Worm (Caenorhabditis elegans): Measurements from ENCODE around the gene Y53G8AR.8.
A peak's percentile ranks its signal among the peaks of the same experiment; 100 is the strongest.
"Not testable (repeated sequence)": the region's sequence is repeated elsewhere in the genome, so short reads cannot be mapped to it uniquely, and the experiment has no call there.

Y53G8AR.8 gene

DNA sequence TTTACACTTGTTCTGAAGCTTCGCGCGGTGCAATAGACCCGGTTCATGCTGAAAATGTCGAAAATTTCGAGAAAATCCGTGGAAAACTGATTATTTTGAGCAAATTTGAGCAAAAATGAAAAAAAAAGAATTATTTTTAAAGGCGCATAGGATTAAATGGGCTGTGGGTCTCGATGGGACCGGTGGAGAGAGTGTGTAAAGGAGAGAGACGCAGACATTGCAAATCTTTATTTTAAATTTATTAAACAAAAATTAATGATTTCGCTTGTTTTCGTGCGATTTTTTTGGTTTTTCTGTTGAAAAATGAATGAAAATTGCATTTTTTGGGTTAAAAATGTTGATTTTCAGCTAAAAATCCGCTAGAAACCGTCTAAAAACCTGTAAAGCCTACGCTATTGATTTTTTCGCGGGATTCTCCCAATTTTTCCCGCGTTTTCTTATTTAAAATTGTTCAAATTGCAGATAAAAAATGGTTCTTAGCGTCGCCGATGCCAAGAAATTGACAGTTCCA is at the start of gene Y53G8AR.8, which contains the start of gene Y53G8AR.6:
Gene Y53G8AR.8 (minus strand): TSS at position 48 of the 511 bp plus-strand sequence.
Gene Y53G8AR.6 (plus strand): TSS at position 461 of the 511 bp plus-strand sequence.
- TF ChIP-seq zip-5 (tag; optimal IDR thresholded peaks at IDR 0.05) (no peak), unc-42 (tag; optimal IDR thresholded peaks at IDR 0.05) (peak; percentile 74), pax-1 (tag; optimal IDR thresholded peaks at IDR 0.05) (peak; percentile 4), C08G9.2 (tag; optimal IDR thresholded peaks at IDR 0.05) (no peak)

DNA sequence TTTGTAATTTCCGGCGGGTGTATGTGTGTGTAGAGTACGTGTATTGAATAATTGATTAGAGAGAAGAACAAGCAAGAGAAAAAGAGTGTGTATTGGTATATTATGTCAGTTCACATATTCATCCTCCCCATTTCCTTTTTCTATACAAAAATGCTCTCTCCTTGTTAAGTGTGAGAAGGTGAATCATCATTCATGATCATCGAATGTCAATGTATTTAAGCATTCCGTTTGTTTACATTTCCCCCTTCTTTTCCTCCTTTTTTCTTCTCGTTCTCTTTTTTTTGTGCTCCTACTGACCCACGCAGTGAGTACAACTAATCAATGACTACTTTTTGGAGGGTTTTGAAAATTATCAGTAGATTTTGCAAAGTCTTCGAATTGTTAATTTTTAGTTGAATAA is 49.3 kb upstream of the Y53G8AR.8 start:
- TF ChIP-seq elt-4 (tag; optimal IDR thresholded peaks at IDR 0.05), result no peak
- TF ChIP-seq ceh-9 (tag; optimal IDR thresholded peaks at IDR 0.05), result no peak
- TF ChIP-seq ceh-19 (GFP tag; optimal IDR thresholded peaks at IDR 0.05), result no peak
- no peak for TF ChIP-seq ztf-16 (tag; optimal IDR thresholded peaks at IDR 0.05)

DNA sequence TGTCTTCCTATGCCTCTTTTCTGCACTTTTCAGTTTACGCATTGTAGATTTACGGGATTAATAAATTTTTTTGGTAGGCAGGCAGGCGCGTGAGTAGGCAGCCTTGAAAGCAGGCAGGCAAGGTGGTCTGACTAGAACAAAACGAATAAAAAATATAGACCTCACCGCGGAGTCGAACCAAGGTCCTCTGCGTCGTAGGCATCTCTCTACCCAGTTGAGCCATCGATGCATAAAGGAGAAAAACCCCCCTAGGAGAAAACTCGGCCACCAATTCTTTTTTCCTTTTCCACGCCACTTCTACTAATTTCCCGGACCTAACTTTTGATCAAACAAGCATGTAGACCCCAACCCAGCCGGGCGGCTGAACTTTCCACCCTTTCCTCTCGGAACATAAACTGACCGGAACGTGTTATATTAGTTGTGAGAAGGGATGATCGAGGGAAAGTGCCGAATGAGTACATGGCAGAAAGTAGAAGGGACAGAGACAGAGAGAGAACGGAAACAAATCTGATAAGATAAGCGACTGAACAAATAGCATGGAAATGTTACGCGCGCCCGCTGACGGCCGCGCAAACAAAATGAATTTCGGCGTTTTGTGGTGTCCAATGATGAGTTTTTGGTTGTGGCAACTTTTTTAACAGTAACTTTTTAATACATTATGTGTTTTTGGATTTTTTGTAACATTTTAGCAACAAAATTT is 45.3 kb upstream of the Y53G8AR.8 start:
- TF ChIP-seq pax-1 (tag; optimal IDR thresholded peaks at IDR 0.05), result peak; percentile 42
- TF ChIP-seq elt-2 (tag; optimal IDR thresholded peaks at IDR 0.05), result peak; percentile 61
- no peak for TF ChIP-seq rnt-1 (tag; optimal IDR thresholded peaks at IDR 0.05)

DNA sequence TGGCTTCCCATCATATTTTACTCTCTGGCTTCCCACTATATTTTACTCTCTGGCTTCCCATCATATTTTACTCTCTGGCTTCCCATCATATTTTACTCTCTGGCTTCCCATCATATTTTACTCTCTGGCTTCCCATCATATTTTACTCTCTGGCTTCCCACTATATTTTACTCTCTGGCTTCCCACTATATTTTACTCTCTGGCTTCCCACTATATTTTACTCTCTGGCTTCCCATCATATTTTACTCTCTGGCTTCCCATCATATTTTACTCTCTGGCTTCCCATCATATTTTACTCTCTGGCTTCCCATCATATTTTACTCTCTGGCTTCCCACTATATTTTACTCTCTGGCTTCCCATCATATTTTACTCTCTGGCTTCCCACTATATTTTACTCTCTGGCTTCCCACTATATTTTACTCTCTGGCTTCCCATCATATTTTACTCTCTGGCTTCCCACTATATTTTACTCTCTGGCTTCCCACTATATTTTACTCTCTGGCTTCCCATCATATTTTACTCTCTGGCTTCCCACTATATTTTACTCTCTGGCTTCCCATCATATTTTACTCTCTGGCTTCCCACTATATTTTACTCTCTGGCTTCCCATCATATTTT is 40.9 kb upstream of the Y53G8AR.8 start:
- peak; percentile 98 for TF ChIP-seq ceh-45 (GFP tag; IDR thresholded peaks at IDR 0.05)
- peak; percentile 98 for TF ChIP-seq unc-3 (GFP tag; conservative IDR thresholded peaks at IDR 0.05)
- TF ChIP-seq unc-3 (tag; optimal IDR thresholded peaks at IDR 0.05), result not testable (repeated sequence)
- TF ChIP-seq sox-2 (GFP tag; IDR thresholded peaks at IDR 0.05), result peak; percentile 67

DNA sequence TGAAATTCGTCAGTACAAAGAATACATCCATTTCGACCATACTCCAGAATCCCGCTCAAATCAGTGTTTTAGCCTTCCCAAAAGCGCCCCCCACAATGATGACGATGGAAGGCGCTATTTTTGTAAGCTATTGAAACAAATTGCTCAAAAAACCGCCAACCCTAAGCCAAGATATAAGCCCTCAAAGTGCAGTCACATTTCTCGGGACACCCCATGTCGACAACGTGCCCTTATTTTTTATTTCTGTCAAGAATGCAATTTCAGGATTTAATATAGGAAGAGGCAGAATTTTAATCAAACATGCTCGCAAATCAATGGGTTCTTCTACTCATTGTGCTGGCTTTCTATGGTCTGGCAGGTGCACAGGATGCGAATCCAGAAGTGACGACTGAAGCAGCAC is 38.6 kb upstream of the Y53G8AR.8 start, which contains the start of gene Y53G8AR.1:
Gene Y53G8AR.1 (plus strand): TSS at position 301 of the 400 bp plus-strand sequence.
- TF ChIP-seq ceh-34 (tag; optimal IDR thresholded peaks at IDR 0.05); dve-1 (tag; optimal IDR thresholded peaks at IDR 0.05); ceh-6 (GFP tag; optimal IDR thresholded peaks at IDR 0.05): not testable (repeated sequence)

DNA sequence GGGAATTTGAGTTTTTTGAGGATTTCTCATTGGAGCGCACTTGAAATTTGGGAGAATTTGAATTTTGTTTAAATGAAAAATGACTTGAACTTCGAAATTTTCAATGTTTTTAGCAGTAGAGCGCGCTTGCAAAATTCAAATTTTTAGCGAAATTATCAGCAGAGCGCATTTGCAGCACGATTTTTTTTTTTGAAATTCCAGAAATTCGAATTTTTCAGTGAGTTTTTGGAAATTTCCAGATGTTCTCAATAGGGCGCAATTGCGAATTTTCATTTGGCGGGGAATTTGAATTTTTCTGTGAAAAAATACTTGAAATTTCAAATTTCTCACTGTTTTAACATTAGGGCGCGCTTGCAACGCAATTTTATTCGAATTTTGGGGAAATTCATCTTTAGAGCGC is 37.6 kb upstream of the Y53G8AR.8 start:
- no peak for TF ChIP-seq C08G9.2 (tag; optimal IDR thresholded peaks at IDR 0.05)
- TF ChIP-seq pax-1 (tag; optimal IDR thresholded peaks at IDR 0.05), result no peak
- TF ChIP-seq elt-2 (tag; optimal IDR thresholded peaks at IDR 0.05), result no peak
- TF ChIP-seq nfya-1 (tag; optimal IDR thresholded peaks at IDR 0.05), result no peak
- TF ChIP-seq unc-86 (tag; optimal IDR thresholded peaks at IDR 0.05), result no peak
- no peak for TF ChIP-seq ceh-6 (GFP tag; optimal IDR thresholded peaks at IDR 0.05)
- no peak for TF ChIP-seq sdc-2 (tag; optimal IDR thresholded peaks at IDR 0.05)
- TF ChIP-seq pag-3 (tag; optimal IDR thresholded peaks at IDR 0.05; ENCODE audit: borderline replicate concordance), result no peak
- no peak for TF ChIP-seq fax-1 (tag; optimal IDR thresholded peaks at IDR 0.05)
- no peak for TF ChIP-seq ttx-3 (tag; optimal IDR thresholded peaks at IDR 0.05)
- TF ChIP-seq hlh-13 (GFP tag; optimal IDR thresholded peaks at IDR 0.05), result no peak
- no peak for TF ChIP-seq hlh-8 (tag; optimal IDR thresholded peaks at IDR 0.05)

DNA sequence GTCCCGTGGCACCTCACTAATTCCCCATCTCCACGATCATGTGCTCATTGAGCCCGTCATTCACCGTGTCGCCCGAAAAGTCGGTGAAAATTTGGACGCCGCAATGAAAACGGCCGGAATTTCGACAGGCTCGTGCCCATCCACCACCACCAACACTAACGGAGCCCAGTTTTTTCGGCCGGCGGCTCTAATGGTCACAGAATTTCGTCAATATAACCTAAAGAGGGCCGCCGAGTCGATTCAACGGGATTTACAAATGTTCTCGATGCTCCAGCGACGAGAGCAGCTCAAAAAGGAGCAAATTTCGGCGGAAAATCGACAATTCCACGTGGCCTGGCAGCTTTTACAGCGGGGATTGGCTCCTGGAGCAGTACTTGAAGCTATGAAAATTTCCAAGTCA is 35.3 kb upstream of the Y53G8AR.8 start:
- no peak for TF ChIP-seq pag-3 (tag; optimal IDR thresholded peaks at IDR 0.05; ENCODE audit: borderline replicate concordance)
- TF ChIP-seq lim-6 (tag; optimal IDR thresholded peaks at IDR 0.05), result no peak
